Fruit fly (Drosophila melanogaster): ENCODE results near the gene spri.
A peak's percentile ranks its signal among the peaks of the same experiment; 100 is the strongest.

spri gene

dm6 chrX:10602057-10602764, 17.0 kb upstream of the spri start, which contains the start of gene CG1628 (continued):
- TF ChIP-seq CG9139 (GFP tag; optimal IDR thresholded peaks at IDR 0.05): no peak
- TF ChIP-seq CG4318 (GFP tag; optimal IDR thresholded peaks at IDR 0.05): no peak
- no peak for TF ChIP-seq Hr4 (GFP tag; optimal IDR thresholded peaks at IDR 0.05)
- TF ChIP-seq dac (GFP tag; optimal IDR thresholded peaks at IDR 0.05): no peak
- TF ChIP-seq CG6163 (GFP tag; IDR thresholded peaks at IDR 0.05): 0 out of 3 replicates have a peak, but pooled peaks have one; percentile 35
- no peak for TF ChIP-seq Sox14 (GFP tag; optimal IDR thresholded peaks at IDR 0.05)
- no peak for TF ChIP-seq Hr39 (GFP tag; optimal IDR thresholded peaks at IDR 0.05)
- TF ChIP-seq CG32006 (GFP tag; optimal IDR thresholded peaks at IDR 0.05): no peak
- TF ChIP-seq Eip93F (GFP tag; optimal IDR thresholded peaks at IDR 0.05): no peak
- TF ChIP-seq svp (GFP tag): peak; percentile 69
- TF ChIP-seq CG8319 (GFP tag; optimal IDR thresholded peaks at IDR 0.05): no peak
- TF ChIP-seq Gug (GFP tag; IDR thresholded peaks at IDR 0.05): no peak
- TF ChIP-seq CG34406 (GFP tag; optimal IDR thresholded peaks at IDR 0.05): no peak
- TF ChIP-seq CG1621 (tag; optimal IDR thresholded peaks at IDR 0.05): no peak
- no peak for TF ChIP-seq topi (GFP tag; optimal IDR thresholded peaks at IDR 0.05)
- no peak for TF ChIP-seq Sox102F (GFP tag; optimal IDR thresholded peaks at IDR 0.05)
- TF ChIP-seq Met (GFP tag; optimal IDR thresholded peaks at IDR 0.05): no peak
- TF ChIP-seq OdsH (GFP tag; optimal IDR thresholded peaks at IDR 0.05): no peak
- no peak for TF ChIP-seq CG31627 (GFP tag; optimal IDR thresholded peaks at IDR 0.05)
- no peak for TF ChIP-seq Sox15 (GFP tag; optimal IDR thresholded peaks at IDR 0.05)
- TF ChIP-seq CG15336 (GFP tag; IDR thresholded peaks at IDR 0.05): peak; percentile 16; the same call in 1 of the 2 replicates
- no peak for TF ChIP-seq Ets96B (tag; optimal IDR thresholded peaks at IDR 0.05)
- no peak for TF ChIP-seq Eip75B (GFP tag; optimal IDR thresholded peaks at IDR 0.05)
- TF ChIP-seq CG11294 (GFP tag; IDR thresholded peaks at IDR 0.05): no peak
- TF ChIP-seq CG11762 (GFP tag; optimal IDR thresholded peaks at IDR 0.05; ENCODE audit: insufficient read depth): no peak
- TF ChIP-seq cyc (GFP tag; optimal IDR thresholded peaks at IDR 0.05): peak; percentile 13
- no peak for TF ChIP-seq acj6 (GFP tag; optimal IDR thresholded peaks at IDR 0.05)

dm6 chrX:10601479-10601921, 16.3 kb upstream of the spri start:
- no peak for TF ChIP-seq CG6276 (GFP tag; optimal IDR thresholded peaks at IDR 0.05)
- no peak for TF ChIP-seq CG1621 (tag; optimal IDR thresholded peaks at IDR 0.05)
- TF ChIP-seq CG3919 (GFP tag; optimal IDR thresholded peaks at IDR 0.05): peak; percentile 8
- TF ChIP-seq OdsH (GFP tag; optimal IDR thresholded peaks at IDR 0.05): peak; percentile 47
- peak; percentile 27 for TF ChIP-seq Ets21C (GFP tag; optimal IDR thresholded peaks at IDR 0.05)
- TF ChIP-seq topi (GFP tag; optimal IDR thresholded peaks at IDR 0.05): peak; percentile 1
- peak; percentile 56 for TF ChIP-seq svp (GFP tag)
- no peak for TF ChIP-seq CG15336 (GFP tag; IDR thresholded peaks at IDR 0.05)
- peak; percentile 30 for TF ChIP-seq CG3032 (tag; optimal IDR thresholded peaks at IDR 0.05)
- no peak for TF ChIP-seq Hr38 (GFP tag; optimal IDR thresholded peaks at IDR 0.05)
- TF ChIP-seq CG6792 (GFP tag; optimal IDR thresholded peaks at IDR 0.05): no peak
- TF ChIP-seq CG8319 (GFP tag; optimal IDR thresholded peaks at IDR 0.05): no peak
- TF ChIP-seq Hr4 (GFP tag; optimal IDR thresholded peaks at IDR 0.05): no peak
- TF ChIP-seq dac (GFP tag; optimal IDR thresholded peaks at IDR 0.05): no peak
- peak; percentile 51 for TF ChIP-seq CG10631 (GFP tag; optimal IDR thresholded peaks at IDR 0.05)
- TF ChIP-seq CG11902 (GFP tag; optimal IDR thresholded peaks at IDR 0.05): peak; percentile 60
- peak; percentile 40 for TF ChIP-seq CG32006 (GFP tag; optimal IDR thresholded peaks at IDR 0.05)
- peak; percentile 19 for TF ChIP-seq achi (GFP tag; optimal IDR thresholded peaks at IDR 0.05)
- TF ChIP-seq Hr39 (GFP tag; optimal IDR thresholded peaks at IDR 0.05): peak; percentile 40
- no peak for TF ChIP-seq Lpt (GFP tag; optimal IDR thresholded peaks at IDR 0.05)
- no peak for TF ChIP-seq CG6854 (GFP tag; optimal IDR thresholded peaks at IDR 0.05)
- TF ChIP-seq eg (GFP tag; IDR thresholded peaks at IDR 0.05): 0 out of 3 replicates have a peak, but pooled peaks have one; percentile 18
- no peak for TF ChIP-seq esn (GFP tag; optimal IDR thresholded peaks at IDR 0.05)
- no peak for TF ChIP-seq lz (GFP tag; optimal IDR thresholded peaks at IDR 0.05)
- TF ChIP-seq salr (GFP tag; optimal IDR thresholded peaks at IDR 0.05): peak in 1 of 2 experiments; percentile 26
- peak; percentile 29 for TF ChIP-seq pdm3 (GFP tag; optimal IDR thresholded peaks at IDR 0.05)
- peak; percentile 87 for TF ChIP-seq CG10669 (GFP tag; optimal IDR thresholded peaks at IDR 0.05)
- TF ChIP-seq spab (GFP tag; optimal IDR thresholded peaks at IDR 0.05): no peak
- TF ChIP-seq CG7368 (GFP tag; optimal IDR thresholded peaks at IDR 0.05): no peak
- no peak for TF ChIP-seq CG9139 (GFP tag; optimal IDR thresholded peaks at IDR 0.05)
- no peak for TF ChIP-seq Eip75B (GFP tag; optimal IDR thresholded peaks at IDR 0.05)
- peak; percentile 43 for TF ChIP-seq Eip78C (GFP tag)
- TF ChIP-seq cyc (GFP tag; optimal IDR thresholded peaks at IDR 0.05): peak; percentile 56
- 0 out of 3 replicates have a peak, but pooled peaks have one; percentile 20 for TF ChIP-seq CG6163 (GFP tag; IDR thresholded peaks at IDR 0.05)
- peak; percentile 35 for TF ChIP-seq CG31627 (GFP tag; optimal IDR thresholded peaks at IDR 0.05)
- TF ChIP-seq Blimp-1 (GFP tag; optimal IDR thresholded peaks at IDR 0.05): no peak
- peak; percentile 1 for TF ChIP-seq Sox15 (GFP tag; optimal IDR thresholded peaks at IDR 0.05)

Data from whole organism, prepupa.